Fruit fly (Drosophila melanogaster): ENCODE measurements around the gene emei.

DNA sequence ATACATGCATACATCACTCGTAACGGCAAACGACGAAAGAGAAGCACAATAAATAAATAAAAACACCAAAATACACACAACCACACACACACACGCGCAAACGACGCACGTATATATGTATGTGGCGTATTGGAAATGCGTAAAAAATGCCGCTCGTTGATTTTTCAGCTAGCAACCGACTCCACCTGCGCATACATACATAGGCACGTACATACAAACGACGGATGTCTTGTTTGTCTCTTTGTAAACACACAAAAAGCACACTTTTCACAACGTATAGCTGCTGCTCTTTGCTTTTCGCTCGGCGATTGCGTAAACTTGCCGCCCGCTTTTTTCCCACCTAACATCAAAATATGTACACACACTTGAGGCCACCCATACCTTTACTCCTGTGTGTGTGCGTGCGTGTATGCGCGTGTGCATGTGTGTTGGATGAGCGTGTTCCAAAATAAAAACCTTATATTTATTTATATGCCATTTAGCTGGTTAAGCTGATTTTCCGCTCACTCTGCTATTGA is 10.5 kb downstream of the emei start:
- TF ChIP-seq CG11902 (GFP tag; optimal IDR thresholded peaks at IDR 0.05) (no peak), CG10669 (GFP tag; optimal IDR thresholded peaks at IDR 0.05) (no peak), CG6854 (GFP tag; optimal IDR thresholded peaks at IDR 0.05) (no peak), CG8632 (GFP tag; optimal IDR thresholded peaks at IDR 0.05) (no peak), fkh (GFP tag; optimal IDR thresholded peaks at IDR 0.05) (peak; percentile 98), CG10631 (GFP tag; optimal IDR thresholded peaks at IDR 0.05) (no peak), lz (GFP tag; optimal IDR thresholded peaks at IDR 0.05) (no peak), Blimp-1 (GFP tag; optimal IDR thresholded peaks at IDR 0.05) (no peak), OdsH (GFP tag; optimal IDR thresholded peaks at IDR 0.05) (no peak), CG6276 (GFP tag; optimal IDR thresholded peaks at IDR 0.05) (no peak), achi (GFP tag; optimal IDR thresholded peaks at IDR 0.05) (no peak), CG8119 (GFP tag; IDR thresholded peaks at IDR 0.05) (no peak), eg (GFP tag; IDR thresholded peaks at IDR 0.05) (no peak), esn (GFP tag; optimal IDR thresholded peaks at IDR 0.05) (no peak)

All from whole organism, prepupa.